Worm (Caenorhabditis elegans): ENCODE results near the gene col-171.

Gene col-171

ce11 chrX:6320887-6321286 lies 13.2 kb upstream of the col-171 start:
- no peak for TF ChIP-seq sdz-12 (GFP tag; optimal IDR thresholded peaks at IDR 0.05)
- TF ChIP-seq hlh-30 (tag; optimal IDR thresholded peaks at IDR 0.05; ENCODE audit: insufficient read depth) = peak; percentile 42
- TF ChIP-seq hif-1 (tag; optimal IDR thresholded peaks at IDR 0.05) = no peak
- TF ChIP-seq aha-1 (tag) = peak; percentile 40
- TF ChIP-seq rbr-2 (tag; optimal IDR thresholded peaks at IDR 0.05) = peak; percentile 2
- no peak for TF ChIP-seq lim-7 (GFP tag; IDR thresholded peaks at IDR 0.05)
- TF ChIP-seq ceh-20 (GFP tag; IDR thresholded peaks at IDR 0.05) = 0 out of 2 replicates have a peak, but pooled peaks have one; percentile 16
- TF ChIP-seq spr-1 (tag; optimal IDR thresholded peaks at IDR 0.05) = peak; percentile 22
- peak in 1 of 2 experiments; percentile 24 for TF ChIP-seq unc-62 (GFP tag; optimal IDR thresholded peaks at IDR 0.05 in 1 of 2)
- TF ChIP-seq unc-62 (tag; optimal IDR thresholded peaks at IDR 0.05) = no peak
- peak; percentile 46 for TF ChIP-seq mxl-3 (GFP tag; optimal IDR thresholded peaks at IDR 0.05)
- no peak for TF ChIP-seq mxl-2 (GFP tag; conservative IDR thresholded peaks at IDR 0.05)
- no peak for TF ChIP-seq T20F7.1 (GFP tag; optimal IDR thresholded peaks at IDR 0.05)
- no peak for TF ChIP-seq lir-3 (tag; optimal IDR thresholded peaks at IDR 0.05)
- TF ChIP-seq ctbp-1 (GFP tag; IDR thresholded peaks at IDR 0.05) = no peak
- peak in 1 of 2 experiments; percentile 45 for TF ChIP-seq mdl-1 (tag; optimal IDR thresholded peaks at IDR 0.05)
- no peak for TF ChIP-seq lin-39 (tag; optimal IDR thresholded peaks at IDR 0.05)
- 0 out of 2 replicates have a peak, but pooled peaks have one; percentile 19 for TF ChIP-seq tra-1 (GFP tag; IDR thresholded peaks at IDR 0.05)
- TF ChIP-seq nhr-28 (tag; optimal IDR thresholded peaks at IDR 0.05) = peak; percentile 55
- TF ChIP-seq nhr-48 (tag; optimal IDR thresholded peaks at IDR 0.05) = peak; percentile 86
- peak; percentile 51 for TF ChIP-seq hlh-11 (tag; optimal IDR thresholded peaks at IDR 0.05)
- no peak for TF ChIP-seq nhr-10 (tag; optimal IDR thresholded peaks at IDR 0.05)

ce11 chrX:6321380-6321779 lies 12.7 kb upstream of the col-171 start:
- no peak for TF ChIP-seq ceh-82 (tag; optimal IDR thresholded peaks at IDR 0.05)
- TF ChIP-seq nhr-25 (tag; optimal IDR thresholded peaks at IDR 0.05; ENCODE audit: borderline replicate concordance, insufficient read depth) = peak; percentile 52

- TF ChIP-seq nhr-11 (tag; optimal IDR thresholded peaks at IDR 0.05) = no peak
- TF ChIP-seq lim-7 (GFP tag; IDR thresholded peaks at IDR 0.05) = no peak
- TF ChIP-seq nhr-28 (tag; optimal IDR thresholded peaks at IDR 0.05) = peak; percentile 25
- peak; percentile 24 for TF ChIP-seq mep-1 (tag; optimal IDR thresholded peaks at IDR 0.05)
- no peak for TF ChIP-seq ZK546.5 (tag; optimal IDR thresholded peaks at IDR 0.05)
- TF ChIP-seq ces-1 (GFP tag; optimal IDR thresholded peaks at IDR 0.05) = no peak
- TF ChIP-seq nhr-6 (tag; optimal IDR thresholded peaks at IDR 0.05) = peak; percentile 7
- TF ChIP-seq Y75B8A.6 (GFP tag; IDR thresholded peaks at IDR 0.05) = no peak
- TF ChIP-seq set-16 (GFP tag; IDR thresholded peaks at IDR 0.05) = no peak
Measured at ce11 chrX:6323129-6323528, 11.0 kb upstream of the col-171 start, which contains the start of gene col-167. TSS of gene col-167 (plus strand) at chrX:6323488.

ce11 chrX:6324124-6324893 lies 9.8 kb upstream of the col-171 start:
- TF ChIP-seq hlh-30 (tag; optimal IDR thresholded peaks at IDR 0.05; ENCODE audit: insufficient read depth) (peak; percentile 3), nhr-25 (tag; optimal IDR thresholded peaks at IDR 0.05; ENCODE audit: borderline replicate concordance, insufficient read depth) (peak; percentile 33), set-16 (GFP tag; IDR thresholded peaks at IDR 0.05) (peak; percentile 74)

ce11 chrX:6326088-6326487 lies 8.0 kb upstream of the col-171 start, which contains the start of gene col-168:
TSS of gene col-168 (plus strand) at chrX:6326388.
- no peak for TF ChIP-seq saeg-2 (GFP tag; IDR thresholded peaks at IDR 0.05)
- TF ChIP-seq ceh-20 (GFP tag; IDR thresholded peaks at IDR 0.05) = no peak
- no peak for TF ChIP-seq ceh-44 (GFP tag; IDR thresholded peaks at IDR 0.05)
- TF ChIP-seq mep-1 (tag; optimal IDR thresholded peaks at IDR 0.05) = no peak
- no peak for TF ChIP-seq cey-2 (tag; optimal IDR thresholded peaks at IDR 0.05; ENCODE audit: borderline replicate concordance, insufficient read depth)
- TF ChIP-seq ceh-32 (tag; optimal IDR thresholded peaks at IDR 0.05; ENCODE audit: poor library complexity) = no peak
- TF ChIP-seq nhr-28 (tag; optimal IDR thresholded peaks at IDR 0.05) = no peak

All from whole organism, L4 larva.